Fruit fly (Drosophila melanogaster) whole organism: ENCODE results near the gene Sfp38D.

Source experiments
- CG8478 ChIP-seq: fragments of >200 bp; optimal IDR thresholded peaks from 2 replicates; lab custom pipeline; 2018; ENCODE audit warnings: inconsistent platforms
- Dll ChIP-seq: fragments of >200 bp; optimal IDR thresholded peaks from 2 replicates; lab custom pipeline; 2017
- EcR ChIP-seq, 2 experiments: fragments of >200 bp; optimal IDR thresholded peaks; 2 replicates each; lab custom pipeline; 2017; ENCODE audit warnings: missing biosample characterization in 2 of 2, missing genetic modification characterization in 2 of 2, missing genetic modification reagents in 2 of 2
- psq ChIP-seq: fragments of >200 bp; optimal IDR thresholded peaks from 2 replicates; lab custom pipeline; 2017
- usp ChIP-seq: fragments of >200 bp; optimal IDR thresholded peaks from 2 replicates; lab custom pipeline; 2017; ENCODE audit warnings: missing biosample characterization, missing genetic modification characterization, mixed read lengths

- TF ChIP-seq psq (lab: Kevin White, UChicago), result no peak
- no peak for TF ChIP-seq Dll
- TF ChIP-seq EcR (GFP tag; optimal IDR thresholded peaks at IDR 0.05; lab: Kevin White, UChicago), result no peak
- no peak for TF ChIP-seq CG8478 (lab: Kevin White, UChicago)
- no peak for TF ChIP-seq usp (GFP tag; lab: Kevin White, UChicago)
Observed at dm6 chr2L:20664428-20664827, 23.7 kb downstream of the Sfp38D start.
